Fruit fly (Drosophila melanogaster): ENCODE results near the gene CG9570.
"Not testable (repeated sequence)": the region's sequence is repeated elsewhere in the genome, so short reads cannot be mapped to it uniquely, and the experiment has no call there.

Gene CG9570

DNA sequence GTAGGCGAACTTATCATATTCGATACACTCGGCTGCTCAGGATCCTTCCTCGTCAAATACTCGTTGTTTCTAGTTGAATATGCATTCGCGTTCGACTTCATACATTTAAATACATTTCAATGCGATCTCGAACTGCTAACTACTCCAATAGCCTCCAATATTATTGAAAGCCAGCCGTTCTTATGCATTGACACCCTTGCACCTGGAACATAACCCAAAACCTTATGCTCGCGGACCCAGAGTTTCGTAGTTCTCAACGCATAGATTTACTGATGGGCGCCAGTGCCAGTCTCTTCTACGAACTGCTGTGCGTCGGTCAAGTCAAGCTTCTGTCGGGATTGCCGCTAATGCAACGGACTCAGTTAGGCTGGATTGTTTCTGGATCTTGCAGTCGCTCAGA, 45.3 kb downstream of the CG9570 start, which contains the start of gene CG42581:
TSS of gene CG42581 (minus strand) at position 101 of the 400 bp plus-strand sequence.
- TF ChIP-seq Mnt, Crg-1, CG11617 (GFP tag; optimal IDR thresholded peaks at IDR 0.05): not testable (repeated sequence)

Data from whole organism, adult.